Worm (Caenorhabditis elegans) whole organism, late embryonic: ENCODE data around the gene F55G1.1.

Experiments
- C08G9.2 ChIP-seq: sonication (generic microtip); optimal IDR thresholded peaks from 2 replicates; lab custom pipeline; 2016; ENCODE audit warnings: mild to moderate bottlenecking, missing genetic modification characterization, moderate library complexity, missing compliant biosample characterization
- C38D4.7 ChIP-seq: fragments of 200-800 bp; sonication (Bioruptor generic); optimal IDR thresholded peaks from 2 replicates; lab custom pipeline; 2018; ENCODE audit warnings: mild to moderate bottlenecking, missing genetic modification characterization, moderate library complexity, missing compliant biosample characterization
- K02D7.2 ChIP-seq: sonication (generic microtip); optimal IDR thresholded peaks from 2 replicates; lab custom pipeline; 2017; ENCODE audit warnings: mild to moderate bottlenecking, missing genetic modification characterization, missing compliant biosample characterization
- K09A11.1 ChIP-seq: sonication (generic microtip); optimal IDR thresholded peaks from 2 replicates; lab custom pipeline; 2017; ENCODE audit warnings: antibody characterized with exemption, mild to moderate bottlenecking, missing genetic modification characterization, missing compliant biosample characterization; ENCODE audit not compliant: insufficient read depth
- ahr-1 ChIP-seq: sonication (generic microtip); optimal IDR thresholded peaks from 2 replicates; lab custom pipeline; 2016; ENCODE audit warnings: missing genetic modification characterization, missing compliant biosample characterization
- ceh-18 ChIP-seq: sonication (generic microtip); optimal IDR thresholded peaks from 2 replicates; lab custom pipeline; 2016; ENCODE audit warnings: missing genetic modification characterization, missing compliant biosample characterization
- ceh-24 ChIP-seq: sonication (generic microtip); optimal IDR thresholded peaks from 2 replicates; lab custom pipeline; 2016; ENCODE audit warnings: mild to moderate bottlenecking, missing genetic modification characterization, missing compliant biosample characterization
- ceh-30 ChIP-seq: fragments of 150-350 bp; optimal IDR thresholded peaks from 2 replicates; lab custom pipeline; 2014; ENCODE audit warnings: missing biosample characterization, missing genetic modification characterization
- ceh-45 ChIP-seq: fragments of 200-800 bp; sonication (Bioruptor generic); IDR thresholded peaks from 2 replicates; pipeline ENCODE4 v1.3.6; 2022; ENCODE audit warnings: missing genetic modification reagents, missing genetic modification characterization, missing compliant biosample characterization
- ceh-48 ChIP-seq: sonication (generic microtip); optimal IDR thresholded peaks from 2 replicates; lab custom pipeline; 2016; ENCODE audit warnings: missing genetic modification characterization, inconsistent platforms, missing compliant biosample characterization
- ceh-6 ChIP-seq: fragments of 200-800 bp; sonication (Bioruptor generic); optimal IDR thresholded peaks from 2 replicates; lab custom pipeline; 2018; ENCODE audit warnings: mild to moderate bottlenecking, missing genetic modification characterization, missing compliant biosample characterization
- ceh-9 ChIP-seq: sonication (generic microtip); optimal IDR thresholded peaks from 2 replicates; lab custom pipeline; 2016; ENCODE audit warnings: mild to moderate bottlenecking, missing genetic modification characterization, inconsistent platforms, missing compliant biosample characterization
- eyg-1 ChIP-seq: sonication (generic microtip); optimal IDR thresholded peaks from 2 replicates; lab custom pipeline; 2016; ENCODE audit warnings: missing genotype, missing genetic modification characterization, missing compliant biosample characterization
- fax-1 ChIP-seq: sonication (generic microtip); optimal IDR thresholded peaks from 2 replicates; lab custom pipeline; 2016; ENCODE audit warnings: missing genotype, missing genetic modification characterization, missing compliant biosample characterization
- fkh-10 ChIP-seq: fragments of 150-350 bp; optimal IDR thresholded peaks from 2 replicates; lab custom pipeline; 2014; ENCODE audit warnings: missing biosample characterization, missing genetic modification reagents, missing genetic modification characterization
- hlh-13 ChIP-seq: fragments of 200-800 bp; sonication (Bioruptor generic); optimal IDR thresholded peaks from 2 replicates; lab custom pipeline; 2018; ENCODE audit warnings: mild to moderate bottlenecking, missing genetic modification characterization, missing compliant biosample characterization
- hlh-15 ChIP-seq: sonication (generic microtip); optimal IDR thresholded peaks from 2 replicates; lab custom pipeline; 2016; ENCODE audit warnings: missing genetic modification characterization, missing compliant biosample characterization
- lin-11 ChIP-seq: fragments of 200-800 bp; sonication (Bioruptor generic); optimal IDR thresholded peaks from 2 replicates; lab custom pipeline; 2018; ENCODE audit warnings: mild to moderate bottlenecking, missing genetic modification characterization, missing compliant biosample characterization
- nfya-1 ChIP-seq: sonication (generic microtip); optimal IDR thresholded peaks from 2 replicates; lab custom pipeline; 2017; ENCODE audit warnings: missing genetic modification characterization, mild to moderate bottlenecking, missing compliant biosample characterization, antibody characterized with exemption, moderate library complexity
- npax-4 ChIP-seq: sonication (generic microtip); optimal IDR thresholded peaks from 2 replicates; lab custom pipeline; 2016; ENCODE audit warnings: missing genetic modification characterization, missing compliant biosample characterization
- pag-3 ChIP-seq: sonication (generic microtip); optimal IDR thresholded peaks from 2 replicates; lab custom pipeline; 2016; ENCODE audit warnings: missing compliant biosample characterization, missing genetic modification characterization, borderline replicate concordance
- pha-4 ChIP-seq: fragments of 150-350 bp; optimal IDR thresholded peaks from 2 replicates; lab custom pipeline; 2018; ENCODE audit warnings: missing biosample characterization, missing genetic modification reagents, missing genetic modification characterization
- pqm-1 ChIP-seq: sonication (generic microtip); optimal IDR thresholded peaks from 2 replicates; lab custom pipeline; 2016; ENCODE audit warnings: missing genetic modification characterization, missing compliant biosample characterization
- pros-1 ChIP-seq: fragments of 150-350 bp; optimal IDR thresholded peaks from 2 replicates; lab custom pipeline; 2014; ENCODE audit warnings: missing biosample characterization, missing genetic modification reagents, missing genetic modification characterization
- ref-2 ChIP-seq: sonication (generic microtip); optimal IDR thresholded peaks from 2 replicates; lab custom pipeline; 2016; ENCODE audit warnings: missing genetic modification characterization, missing compliant biosample characterization
- rnt-1 ChIP-seq: sonication (generic microtip); optimal IDR thresholded peaks from 2 replicates; lab custom pipeline; 2016; ENCODE audit warnings: missing genetic modification characterization, missing compliant biosample characterization
- sox-2 ChIP-seq: fragments of 200-800 bp; sonication (Bioruptor generic); IDR thresholded peaks from 2 replicates; pipeline ENCODE4 v1.3.6; 2022; ENCODE audit warnings: missing genetic modification reagents, missing genetic modification characterization, missing compliant biosample characterization
- sox-4 ChIP-seq: sonication (generic microtip); optimal IDR thresholded peaks from 2 replicates; lab custom pipeline; 2017; ENCODE audit warnings: mild to moderate bottlenecking, missing genetic modification characterization, inconsistent platforms, missing compliant biosample characterization
- syd-9 ChIP-seq: sonication (generic microtip); optimal IDR thresholded peaks from 2 replicates; lab custom pipeline; 2016; ENCODE audit warnings: mild to moderate bottlenecking, missing genetic modification characterization, moderate library complexity, missing compliant biosample characterization
- tbx-2 ChIP-seq: sonication (generic microtip); optimal IDR thresholded peaks from 2 replicates; lab custom pipeline; 2016; ENCODE audit warnings: missing genetic modification characterization, missing compliant biosample characterization
- tbx-7 ChIP-seq: sonication (generic microtip); optimal IDR thresholded peaks from 2 replicates; lab custom pipeline; 2016; ENCODE audit warnings: missing genotype, missing genetic modification characterization, missing compliant biosample characterization
- ttx-3 ChIP-seq: sonication (generic microtip); optimal IDR thresholded peaks from 2 replicates; lab custom pipeline; 2016; ENCODE audit warnings: missing genetic modification reagents, missing genetic modification characterization, missing compliant biosample characterization
- unc-3 ChIP-seq, 2 experiments: fragments of 200-800 bp in 1 of 2; sonication (Bioruptor generic) in 1 of 2; sonication (generic microtip) in 1 of 2; conservative IDR thresholded peaks in 1 of 2; optimal IDR thresholded peaks in 1 of 2; 2 replicates each; pipeline versions ENCODE4 v1.3.6 to Lab custom; 2016 to 2022; ENCODE audit warnings: missing compliant biosample characterization in 2 of 2, missing genetic modification characterization in 2 of 2, missing genetic modification reagents in 1 of 2

The F55G1.1 gene

DNA sequence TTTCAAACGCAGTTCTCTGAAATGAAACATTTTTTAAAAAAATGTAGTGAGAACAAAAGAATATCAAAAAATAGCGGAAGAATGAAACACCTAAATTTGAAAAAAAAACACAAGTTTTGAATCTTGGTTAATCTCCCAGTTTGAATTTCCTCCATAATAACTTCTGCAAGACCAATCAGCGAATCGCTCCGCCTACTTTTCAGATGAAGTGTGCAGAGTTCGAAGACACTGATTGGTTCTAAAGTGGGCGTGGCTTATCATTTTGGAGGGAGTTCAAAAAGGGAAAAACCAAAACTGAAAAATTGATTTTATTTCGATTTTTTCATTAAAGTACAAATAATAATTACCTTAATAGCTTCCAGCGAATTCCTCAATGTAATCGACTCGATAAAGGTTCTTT is 19.3 kb downstream of the F55G1.1 start:
- TF ChIP-seq pha-4 (tag; lab: Kevin White, UChicago) (no peak), nfya-1 (tag; lab: Kevin White, UChicago) (peak; percentile 72), pros-1 (tag; lab: Kevin White, UChicago) (no peak), K02D7.2 (tag; lab: Kevin White, UChicago) (no peak)

DNA sequence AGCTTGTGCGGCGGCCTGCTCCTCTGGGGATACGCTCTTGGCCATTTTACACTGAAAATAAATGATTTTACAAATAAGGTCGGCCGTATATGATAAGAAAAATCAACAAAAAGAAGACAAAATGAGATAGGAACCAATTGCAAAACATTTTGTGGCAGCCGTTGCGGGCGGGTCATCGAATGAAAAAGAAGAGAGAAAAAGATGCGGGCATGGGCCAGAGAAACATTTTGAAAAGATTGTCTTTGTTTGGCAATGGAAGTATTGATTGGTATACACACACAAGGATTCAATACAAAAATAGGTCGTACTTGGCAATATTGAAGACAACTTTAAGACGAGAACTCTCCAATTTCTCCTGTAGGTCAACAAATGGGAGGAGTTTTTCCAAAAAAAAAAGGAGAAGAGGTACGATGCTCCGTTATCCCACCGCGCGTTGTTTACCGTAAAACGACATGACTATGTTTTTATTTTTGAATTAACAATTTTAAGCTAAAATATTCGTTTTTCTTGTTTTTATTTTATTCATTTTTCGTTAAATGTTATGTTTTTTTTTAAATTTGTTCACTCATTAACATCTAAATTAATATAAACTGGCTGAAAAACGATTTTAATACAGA is 21.2 kb downstream of the F55G1.1 start, which contains the start of the genes plc-4 and R05G6.4:
Gene plc-4 (minus strand): TSS at position 51 of the 617 bp plus-strand sequence.
Gene R05G6.4 (plus strand): TSS at position 617 of the 617 bp plus-strand sequence.
- TF ChIP-seq ceh-18 (tag; lab: Kevin White, UChicago) (no peak), ceh-45 (GFP tag; lab: Robert Waterston, UW) (no peak), ref-2 (tag; lab: Kevin White, UChicago) (no peak), nfya-1 (tag; lab: Kevin White, UChicago) (no peak), pag-3 (tag; lab: Kevin White, UChicago) (no peak)

DNA sequence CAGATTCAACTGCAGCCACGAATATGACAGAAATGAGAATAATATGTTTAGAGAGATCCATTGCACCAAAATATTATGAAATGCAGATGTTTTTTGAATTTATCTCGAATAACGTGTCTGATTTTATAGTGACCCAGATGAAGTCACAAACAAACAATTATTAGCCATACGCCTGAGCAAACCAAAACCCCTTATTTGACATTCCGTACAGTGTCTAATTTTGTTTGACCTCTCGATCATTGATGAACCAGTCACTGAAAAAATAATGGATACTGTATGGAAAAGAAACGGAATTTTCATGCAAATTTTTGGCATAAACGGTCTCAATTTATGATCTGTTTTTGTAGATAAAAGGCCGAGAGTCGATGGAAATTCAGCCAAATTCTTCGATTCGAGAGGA is 24.6 kb downstream of the F55G1.1 start, which contains the start of the genes R05G6.9 and R05G6.3:
Gene R05G6.9 (minus strand): TSS at position 101 of the 400 bp plus-strand sequence.
Gene R05G6.3 (plus strand): TSS at position 386 of the 400 bp plus-strand sequence.
- TF ChIP-seq C38D4.7 (GFP tag; lab: Kevin White, UChicago) (no peak), tbx-2 (tag; lab: Kevin White, UChicago) (no peak), K02D7.2 (tag; lab: Kevin White, UChicago) (no peak), hlh-15 (tag; lab: Kevin White, UChicago) (no peak)

DNA sequence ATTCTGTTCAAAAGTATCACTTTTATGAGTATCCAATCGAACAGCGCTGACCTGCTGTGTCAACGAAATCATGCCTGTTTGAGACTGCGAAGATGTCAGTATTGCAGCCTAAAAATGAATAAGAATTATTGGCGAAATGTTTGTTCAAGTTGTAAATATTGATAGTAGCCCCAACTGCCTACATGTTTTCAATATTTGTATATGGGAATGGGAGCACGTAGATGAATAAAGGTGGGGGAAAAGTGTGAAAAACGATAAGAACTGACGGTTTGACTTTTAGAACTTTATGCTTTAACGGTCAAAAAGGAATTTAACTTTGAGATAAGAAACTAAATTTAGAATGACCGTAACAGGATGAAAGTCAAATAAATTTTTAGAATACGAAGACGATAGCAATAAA is 28.7 kb downstream of the F55G1.1 start:
- TF ChIP-seq tbx-7 (tag; lab: Kevin White, UChicago) = no peak
- TF ChIP-seq fkh-10 (GFP tag; lab: Kevin White, UChicago) = no peak
- no peak for TF ChIP-seq ttx-3
- no peak for TF ChIP-seq npax-4 (tag; lab: Kevin White, UChicago)
- TF ChIP-seq unc-3 (GFP tag; conservative IDR thresholded peaks at IDR 0.05; lab: Robert Waterston, UW) = no peak
- TF ChIP-seq unc-3 (tag; optimal IDR thresholded peaks at IDR 0.05; lab: Kevin White, UChicago) = no peak
- TF ChIP-seq nfya-1 (tag; lab: Kevin White, UChicago) = no peak
- TF ChIP-seq syd-9 (tag; lab: Kevin White, UChicago) = no peak
- TF ChIP-seq hlh-13 (GFP tag; lab: Kevin White, UChicago) = no peak
- no peak for TF ChIP-seq C08G9.2 (tag; lab: Kevin White, UChicago)
- TF ChIP-seq K09A11.1 (tag; lab: Kevin White, UChicago) = no peak
- TF ChIP-seq fax-1 (tag; lab: Kevin White, UChicago) = no peak

DNA sequence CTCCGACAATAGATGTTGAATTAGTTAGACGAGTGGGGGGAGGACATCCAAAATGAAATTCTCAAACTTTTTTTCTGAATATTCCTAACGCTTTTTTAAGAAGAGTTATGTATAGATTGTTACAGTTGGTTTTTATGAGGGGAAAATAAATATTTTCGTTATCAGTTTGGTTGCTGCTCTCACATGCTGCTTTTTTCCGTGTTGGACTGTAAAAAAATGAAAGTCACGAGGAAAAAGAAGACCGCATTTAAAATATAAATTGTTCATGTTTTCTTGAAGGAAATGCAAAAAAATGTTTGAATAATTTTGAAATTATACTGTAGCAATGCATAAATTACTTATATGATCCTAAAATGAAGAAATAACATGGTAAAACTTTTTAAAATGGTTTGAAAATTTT is 29.3 kb downstream of the F55G1.1 start:
- TF ChIP-seq sox-2 (GFP tag; lab: Robert Waterston, UW) (no peak), fkh-10 (GFP tag; lab: Kevin White, UChicago) (no peak), ceh-48 (tag; lab: Kevin White, UChicago) (no peak), sox-4 (tag; lab: Kevin White, UChicago) (no peak), rnt-1 (tag; lab: Kevin White, UChicago) (no peak), lin-11 (tag; lab: Kevin White, UChicago) (no peak), ceh-18 (tag; lab: Kevin White, UChicago) (no peak), ceh-45 (GFP tag; lab: Robert Waterston, UW) (no peak), ceh-24 (tag; lab: Kevin White, UChicago) (no peak), eyg-1 (tag; lab: Kevin White, UChicago) (no peak), hlh-15 (tag; lab: Kevin White, UChicago) (no peak), ceh-30 (tag; lab: Kevin White, UChicago) (no peak), pha-4 (tag; lab: Kevin White, UChicago) (no peak), ceh-9 (no peak), pqm-1 (tag; lab: Kevin White, UChicago) (no peak), ahr-1 (tag; lab: Kevin White, UChicago) (no peak), ttx-3 (no peak), tbx-7 (tag; lab: Kevin White, UChicago) (no peak), ceh-6 (GFP tag; lab: Kevin White, UChicago) (no peak)
